Fruit fly (Drosophila melanogaster): ENCODE measurements around the gene veli.

- TF ChIP-seq psq (optimal IDR thresholded peaks at IDR 0.05) (no peak), insv (optimal IDR thresholded peaks at IDR 0.05) (no peak), Sin3A (optimal IDR thresholded peaks at IDR 0.05) (no peak), Myc (optimal IDR thresholded peaks at IDR 0.05) (no peak)
Measured at dm6 chr3R:25108932-25109331, 43.5 kb upstream of the veli start, which contains the start of gene CG34027.

All from Kc167 (cell line).